Worm (Caenorhabditis elegans) whole organism, L4 larva: ENCODE results near the gene F16G10.1.

Source experiments
- F49E8.2 ChIP-seq: sonication (generic microtip); optimal IDR thresholded peaks from 2 replicates; lab custom pipeline; 2016; ENCODE audit warnings: missing compliant biosample characterization, mild to moderate bottlenecking, missing genetic modification characterization, borderline replicate concordance
- Y5F2A.4 ChIP-seq: fragments of 200-800 bp; sonication (Bioruptor generic); optimal IDR thresholded peaks from 2 replicates; lab custom pipeline; 2018; ENCODE audit warnings: mild to moderate bottlenecking, missing genetic modification characterization, missing compliant biosample characterization
- dmd-8 ChIP-seq: fragments of 200-800 bp; sonication (Bioruptor generic); IDR thresholded peaks from 2 replicates; pipeline ENCODE4 v1.3.6; 2022; ENCODE audit warnings: missing genetic modification characterization, missing compliant biosample characterization
- egl-43 ChIP-seq: fragments of 200-800 bp; sonication (Bioruptor generic); IDR thresholded peaks from 2 replicates; pipeline ENCODE4 v1.3.6; 2022; ENCODE audit warnings: missing genetic modification reagents, missing genetic modification characterization, missing compliant biosample characterization
- lin-15B ChIP-seq: fragments of 150-350 bp; sonication (generic microtip); optimal IDR thresholded peaks from 3 replicates; lab custom pipeline; 2014; ENCODE audit warnings: missing biosample characterization, missing genetic modification characterization
- nhr-11 ChIP-seq: fragments of 150-350 bp; optimal IDR thresholded peaks from 2 replicates; lab custom pipeline; 2014; ENCODE audit warnings: missing biosample characterization, missing genetic modification characterization
- nhr-237 ChIP-seq: sonication (generic microtip); optimal IDR thresholded peaks from 2 replicates; lab custom pipeline; 2017; ENCODE audit warnings: missing biosample characterization, missing genetic modification characterization
- nhr-76 ChIP-seq: fragments of 150-350 bp; optimal IDR thresholded peaks from 2 replicates; lab custom pipeline; 2014; ENCODE audit warnings: missing biosample characterization, missing genetic modification characterization
- unc-62 ChIP-seq, 3 experiments: fragments of 150-350 bp in 1 of 3; sonication (generic microtip); optimal IDR thresholded peaks in 2 of 3; peaks in 1 of 3; 1 replicate in 1 of 3; 2 replicates in 2 of 3; lab custom pipeline; 2014 to 2017; ENCODE audit warnings: missing biosample characterization in 3 of 3, missing genetic modification characterization in 3 of 3, missing genetic modification reagents in 3 of 3, missing genotype in 1 of 3
- zag-1 ChIP-seq: fragments of 150-350 bp; optimal IDR thresholded peaks from 2 replicates; lab custom pipeline; 2014; ENCODE audit warnings: missing biosample characterization, missing genetic modification characterization

ce11 chrII:2440312-2440711, 36.2 kb downstream of the F16G10.1 start:
- no peak for TF ChIP-seq lin-15B (tag; lab: Kevin White, UChicago)
- no peak for TF ChIP-seq egl-43 (GFP tag; lab: Robert Waterston, UW)
- TF ChIP-seq Y5F2A.4 (GFP tag; lab: Kevin White, UChicago): no peak
- TF ChIP-seq nhr-237 (tag; lab: Kevin White, UChicago): no peak
- TF ChIP-seq zag-1 (tag; lab: Kevin White, UChicago): no peak
- no peak for TF ChIP-seq unc-62 (GFP tag; optimal IDR thresholded peaks at IDR 0.05 in 1 of 2; lab: Kevin White, UChicago)
- TF ChIP-seq unc-62 (tag; optimal IDR thresholded peaks at IDR 0.05; lab: Kevin White, UChicago): no peak
- TF ChIP-seq nhr-11 (tag; lab: Kevin White, UChicago): no peak
- TF ChIP-seq dmd-8 (GFP tag; lab: Robert Waterston, UW): no peak
- no peak for TF ChIP-seq F49E8.2
- TF ChIP-seq nhr-76: no peak
